Fruit fly (Drosophila melanogaster): ENCODE data around the gene qtc.

The qtc gene

dm6 chr2L:5052367-5052914 is 8.2 kb upstream of the qtc start, which contains the start of gene senju (continued):
- TF ChIP-seq Jra (GFP tag; optimal IDR thresholded peaks at IDR 0.05), result peak; percentile 91
- no peak for TF ChIP-seq Rel (GFP tag; optimal IDR thresholded peaks at IDR 0.05)
- TF ChIP-seq Rel (tag; optimal IDR thresholded peaks at IDR 0.05), result peak; percentile 98
- no peak for TF ChIP-seq GATAd (GFP tag; optimal IDR thresholded peaks at IDR 0.05)
- TF ChIP-seq usp (GFP tag; optimal IDR thresholded peaks at IDR 0.05), result no peak
- peak; percentile 89 for TF ChIP-seq OdsH (GFP tag; optimal IDR thresholded peaks at IDR 0.05)
- TF ChIP-seq dl (GFP tag; optimal IDR thresholded peaks at IDR 0.05; ENCODE audit: insufficient read depth in 1 of 2, partially characterized antibody in 2 of 2), result no peak
- peak; percentile 79 for TF ChIP-seq Sp1 (GFP tag; optimal IDR thresholded peaks at IDR 0.05)
- TF ChIP-seq CG32264 (GFP tag; optimal IDR thresholded peaks at IDR 0.05), result peak; percentile 25

- TF ChIP-seq h (GFP tag; optimal IDR thresholded peaks at IDR 0.05), result no peak
- no peak for TF ChIP-seq brk (GFP tag; optimal IDR thresholded peaks at IDR 0.05)
- no peak for TF ChIP-seq lola (GFP tag; optimal IDR thresholded peaks at IDR 0.05)
- no peak for TF ChIP-seq fru (GFP tag; optimal IDR thresholded peaks at IDR 0.05)
- no peak for TF ChIP-seq Mio (GFP tag; optimal IDR thresholded peaks at IDR 0.05)
Measured at dm6 chr2L:5052994-5053393, 7.6 kb upstream of the qtc start, which contains the start of gene eIF3h. Gene eIF3h (minus strand): TSS chr2L:5053094.

DNA sequence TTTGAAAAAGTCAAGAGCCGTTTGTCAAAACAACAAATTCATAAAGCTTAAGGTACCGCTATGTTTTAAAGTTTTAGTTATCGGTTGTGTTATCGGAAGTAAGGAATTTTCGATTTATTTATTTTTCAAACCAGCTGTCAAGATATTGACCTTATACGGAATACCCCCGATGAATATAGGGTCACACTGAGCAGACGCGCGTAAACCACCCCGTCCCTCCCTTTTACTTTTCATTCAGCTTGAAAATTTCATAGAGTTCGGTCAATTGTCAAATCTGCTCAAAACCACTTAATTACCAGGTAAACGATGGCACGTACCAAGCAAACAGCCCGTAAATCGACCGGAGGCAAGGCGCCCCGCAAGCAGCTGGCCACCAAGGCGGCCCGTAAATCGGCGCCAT is 5.7 kb upstream of the qtc start, which contains the start of the genes CG14036 and His3.3A:
Gene CG14036 (minus strand): TSS at position 64 of the 400 bp plus-strand sequence.
Gene His3.3A (plus strand): TSS at position 106 of the 400 bp plus-strand sequence.
- TF ChIP-seq Sp1 (GFP tag; optimal IDR thresholded peaks at IDR 0.05) (peak; percentile 4), Rel (GFP tag; optimal IDR thresholded peaks at IDR 0.05) (no peak), Rel (tag; optimal IDR thresholded peaks at IDR 0.05) (peak; percentile 75), Hr83 (GFP tag; optimal IDR thresholded peaks at IDR 0.05; ENCODE audit: poor library complexity, severe bottlenecking) (no peak), dsf (GFP tag; optimal IDR thresholded peaks at IDR 0.05; ENCODE audit: borderline replicate concordance) (no peak), dl (GFP tag; optimal IDR thresholded peaks at IDR 0.05; ENCODE audit: insufficient read depth in 1 of 2, partially characterized antibody in 2 of 2) (no peak), rgr (GFP tag; optimal IDR thresholded peaks at IDR 0.05) (peak; percentile 30), N (GFP tag; optimal IDR thresholded peaks at IDR 0.05) (no peak), psq (GFP tag; optimal IDR thresholded peaks at IDR 0.05) (no peak), ey (GFP tag; optimal IDR thresholded peaks at IDR 0.05) (no peak), h (GFP tag; optimal IDR thresholded peaks at IDR 0.05) (peak; percentile 13), Myc (optimal IDR thresholded peaks at IDR 0.05) (peak; percentile 13), brk (GFP tag; optimal IDR thresholded peaks at IDR 0.05) (no peak), foxo (GFP tag; optimal IDR thresholded peaks at IDR 0.05) (peak in 1 of 2 experiments; percentile 18)

DNA sequence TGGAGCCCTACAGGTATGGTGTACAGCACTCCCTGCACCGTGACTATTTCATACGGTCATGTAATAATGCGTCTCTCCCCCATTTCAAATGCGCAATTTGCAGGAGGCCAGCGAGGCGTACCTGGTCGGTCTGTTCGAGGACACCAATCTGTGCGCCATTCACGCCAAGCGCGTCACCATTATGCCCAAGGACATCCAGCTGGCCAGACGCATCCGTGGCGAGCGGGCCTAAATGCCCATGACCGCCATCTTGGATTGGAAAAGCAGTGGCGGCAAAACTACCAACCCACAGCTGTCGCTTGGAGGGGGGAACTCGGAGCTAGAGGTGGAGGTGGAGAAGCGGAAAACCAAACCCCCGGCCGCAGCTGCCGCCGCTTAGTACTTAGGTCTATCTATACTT is 5.1 kb upstream of the qtc start:
- TF ChIP-seq dsf (GFP tag; optimal IDR thresholded peaks at IDR 0.05; ENCODE audit: borderline replicate concordance) (no peak), jim (GFP tag; optimal IDR thresholded peaks at IDR 0.05) (no peak), Hr83 (GFP tag; optimal IDR thresholded peaks at IDR 0.05; ENCODE audit: poor library complexity, severe bottlenecking) (no peak), Sp1 (GFP tag; optimal IDR thresholded peaks at IDR 0.05) (no peak), Abd-B (GFP tag; optimal IDR thresholded peaks at IDR 0.05) (no peak), Hr78 (GFP tag; optimal IDR thresholded peaks at IDR 0.05) (no peak), HLH106 (tag; optimal IDR thresholded peaks at IDR 0.05) (no peak), ey (GFP tag; optimal IDR thresholded peaks at IDR 0.05) (no peak), N (GFP tag; optimal IDR thresholded peaks at IDR 0.05) (no peak), lola (GFP tag; optimal IDR thresholded peaks at IDR 0.05) (no peak), h (GFP tag; optimal IDR thresholded peaks at IDR 0.05) (no peak), fru (GFP tag; optimal IDR thresholded peaks at IDR 0.05) (no peak), Dfd (GFP tag; optimal IDR thresholded peaks at IDR 0.05) (no peak), pan (optimal IDR thresholded peaks at IDR 0.05) (no peak), dmrt93B (GFP tag; optimal IDR thresholded peaks at IDR 0.05) (no peak), sage (GFP tag; optimal IDR thresholded peaks at IDR 0.05) (no peak)

DNA sequence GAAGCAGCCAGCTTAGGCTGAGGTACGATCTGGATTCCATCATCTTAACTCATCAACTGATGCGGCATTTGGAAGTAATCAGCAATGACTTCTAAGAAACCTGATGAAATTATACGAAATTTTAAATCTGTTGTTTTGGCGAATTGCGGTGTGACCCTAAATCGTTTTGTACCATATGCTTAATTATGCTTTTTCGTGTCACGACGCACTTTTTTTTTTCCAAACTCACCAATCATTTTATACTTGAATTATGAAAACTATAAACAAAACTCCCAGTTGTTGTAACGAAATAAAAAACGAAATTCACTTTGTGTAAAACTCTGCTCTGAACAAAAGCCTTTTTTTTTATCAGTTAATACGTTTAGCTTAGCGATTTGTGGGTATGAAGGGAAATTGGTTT is 2.5 kb upstream of the qtc start, which contains the start of gene Nepl3:
Gene Nepl3 (minus strand): TSS at position 155 of the 400 bp plus-strand sequence.
- TF ChIP-seq woc (GFP tag; optimal IDR thresholded peaks at IDR 0.05) (peak; percentile 8), Rel (GFP tag; optimal IDR thresholded peaks at IDR 0.05) (no peak), Rel (tag; optimal IDR thresholded peaks at IDR 0.05) (no peak), pan (optimal IDR thresholded peaks at IDR 0.05) (no peak)

All from whole organism, wandering third instar larva.